Worm (Caenorhabditis elegans): Measurements from ENCODE around the gene txdc-12.1.

- TF ChIP-seq egl-44 (GFP tag; IDR thresholded peaks at IDR 0.05) (no peak), F39B2.1 (GFP tag; IDR thresholded peaks at IDR 0.05) (no peak), lsy-27 (tag; optimal IDR thresholded peaks at IDR 0.05; ENCODE audit: borderline replicate concordance, insufficient read depth) (no peak), snpc-4 (GFP tag; optimal IDR thresholded peaks at IDR 0.05) (no peak), snpc-4 (tag; optimal IDR thresholded peaks at IDR 0.05) (no peak), mcd-1 (GFP tag; IDR thresholded peaks at IDR 0.05) (no peak)
Observed at ce11 chrII:12226192-12226591, 14.0 kb upstream of the txdc-12.1 start.
